Fruit fly (Drosophila melanogaster): ENCODE results near the gene toc.

toc gene

DNA sequence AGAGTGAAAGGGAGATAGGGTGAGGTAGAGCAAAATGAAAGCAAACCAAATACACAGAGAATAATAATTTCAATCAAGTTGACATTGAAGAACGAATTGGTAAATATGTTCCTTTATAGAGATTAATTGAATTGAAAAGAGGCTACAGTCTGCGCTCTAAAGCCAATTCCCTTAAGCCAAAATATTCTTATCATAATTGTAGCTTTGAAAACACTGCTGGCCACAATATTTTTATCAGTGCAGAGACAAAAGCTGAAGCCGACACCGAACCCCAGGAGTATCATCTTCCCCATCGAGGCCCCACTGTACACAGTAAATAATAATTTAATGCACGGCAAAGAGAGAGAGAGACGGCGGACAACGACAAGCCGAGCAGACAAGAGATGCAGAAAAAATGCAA lies 38.7 kb downstream of the toc start:
- TF ChIP-seq woc (GFP tag; optimal IDR thresholded peaks at IDR 0.05) (peak; percentile 24), dmrt93B (GFP tag; optimal IDR thresholded peaks at IDR 0.05) (peak; percentile 43), rgr (GFP tag; optimal IDR thresholded peaks at IDR 0.05) (peak; percentile 40), N (GFP tag; optimal IDR thresholded peaks at IDR 0.05) (no peak), ey (GFP tag; optimal IDR thresholded peaks at IDR 0.05) (peak; percentile 41), Myc (optimal IDR thresholded peaks at IDR 0.05) (no peak), foxo (GFP tag; optimal IDR thresholded peaks at IDR 0.05) (peak in 1 of 2 experiments; percentile 27)

DNA sequence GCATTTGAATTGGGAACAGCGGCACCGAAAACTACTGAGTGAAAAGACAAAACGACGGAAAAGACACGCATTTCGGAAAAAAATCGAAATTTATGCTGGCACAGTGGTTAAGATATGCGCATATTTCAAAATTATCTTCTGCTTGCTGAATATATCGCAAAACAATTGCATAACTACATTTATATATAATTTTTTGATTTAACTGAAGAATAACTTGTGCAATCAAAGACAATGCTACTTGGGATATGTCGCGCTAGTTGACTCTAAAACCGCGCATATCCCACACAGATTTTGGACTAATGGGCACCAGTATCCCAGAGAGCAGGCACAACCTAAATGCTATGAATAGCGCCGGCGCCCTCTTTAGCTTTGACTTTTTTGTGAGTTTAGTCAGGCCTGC lies 43.8 kb downstream of the toc start:
- no peak for TF ChIP-seq Myc (optimal IDR thresholded peaks at IDR 0.05)
- TF ChIP-seq psq (GFP tag; optimal IDR thresholded peaks at IDR 0.05), result no peak
- TF ChIP-seq woc (GFP tag; optimal IDR thresholded peaks at IDR 0.05), result no peak
- TF ChIP-seq dmrt93B (GFP tag; optimal IDR thresholded peaks at IDR 0.05), result no peak
- TF ChIP-seq CG32264 (GFP tag; optimal IDR thresholded peaks at IDR 0.05), result no peak
- no peak for TF ChIP-seq dl (GFP tag; optimal IDR thresholded peaks at IDR 0.05; ENCODE audit: insufficient read depth in 1 of 2, partially characterized antibody in 2 of 2)
- no peak for TF ChIP-seq rgr (GFP tag; optimal IDR thresholded peaks at IDR 0.05)
- TF ChIP-seq sage (GFP tag; optimal IDR thresholded peaks at IDR 0.05), result no peak
- TF ChIP-seq jim (GFP tag; optimal IDR thresholded peaks at IDR 0.05), result no peak
- no peak for TF ChIP-seq CG9705 (GFP tag; optimal IDR thresholded peaks at IDR 0.05)
- TF ChIP-seq sv (GFP tag; optimal IDR thresholded peaks at IDR 0.05), result no peak

DNA sequence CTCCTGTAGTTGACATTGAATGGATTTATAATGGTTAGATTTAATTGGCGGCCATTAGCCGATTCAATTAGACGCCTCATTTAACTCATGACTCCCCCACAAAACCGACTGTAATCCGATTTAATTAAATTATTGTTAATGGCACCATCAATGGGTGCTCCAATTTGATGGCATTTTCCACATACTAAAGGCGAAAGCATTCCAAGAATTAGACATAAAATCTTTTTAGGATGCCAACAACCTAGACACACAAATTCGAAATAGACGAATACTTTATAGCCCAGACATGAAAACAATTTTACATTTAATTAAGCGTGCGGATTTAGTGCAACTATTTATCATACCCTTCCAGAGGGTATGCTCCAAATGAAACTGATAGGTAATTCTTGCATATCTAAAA lies 44.7 kb downstream of the toc start:
- no peak for TF ChIP-seq Abd-B (GFP tag; optimal IDR thresholded peaks at IDR 0.05)

DNA sequence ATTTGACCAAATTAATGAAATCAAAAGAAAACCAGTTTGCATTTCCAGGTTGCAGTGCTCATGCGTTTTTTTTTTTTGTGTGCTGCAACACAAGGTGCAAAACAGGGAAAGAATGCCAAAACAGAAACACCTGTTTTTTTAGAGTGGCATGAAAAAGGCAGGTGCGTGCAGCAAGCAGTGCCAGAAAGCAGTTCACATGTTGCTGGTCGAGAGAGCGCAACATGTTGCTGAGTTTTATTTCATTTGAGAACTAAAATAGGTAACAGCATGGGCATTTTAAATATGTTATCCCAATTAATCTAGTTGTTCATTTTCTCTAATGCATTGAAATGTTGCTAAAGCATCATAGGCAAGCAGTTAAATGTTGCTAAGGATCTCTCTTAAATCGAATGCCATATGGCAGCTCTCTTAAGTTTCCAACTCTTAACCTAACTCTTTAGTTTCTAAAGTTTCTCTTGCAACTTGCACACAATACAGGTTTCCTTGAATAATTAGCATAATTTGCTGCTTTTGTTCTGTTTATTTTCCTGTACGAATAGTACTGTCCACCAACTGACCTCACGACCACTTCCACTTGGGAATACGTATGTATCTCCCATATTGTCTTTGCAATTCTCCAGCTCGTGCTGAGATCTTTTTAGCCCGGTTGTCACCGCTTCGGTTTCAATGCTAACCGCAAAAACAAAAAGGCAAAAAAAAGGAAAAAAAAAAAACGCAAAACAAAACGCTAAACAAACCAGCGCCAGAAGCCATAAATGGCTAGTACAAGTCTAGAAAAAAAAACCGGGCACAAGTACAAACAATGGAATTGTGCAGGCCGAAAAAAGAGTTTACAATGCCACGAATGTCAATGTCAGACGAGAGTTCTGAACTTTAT lies 49.4 kb downstream of the toc start:
- TF ChIP-seq Vsx2 (GFP tag; optimal IDR thresholded peaks at IDR 0.05; ENCODE audit: partially characterized antibody), result peak; percentile 55
- TF ChIP-seq Hr83 (GFP tag; optimal IDR thresholded peaks at IDR 0.05; ENCODE audit: poor library complexity, severe bottlenecking), result no peak

DNA sequence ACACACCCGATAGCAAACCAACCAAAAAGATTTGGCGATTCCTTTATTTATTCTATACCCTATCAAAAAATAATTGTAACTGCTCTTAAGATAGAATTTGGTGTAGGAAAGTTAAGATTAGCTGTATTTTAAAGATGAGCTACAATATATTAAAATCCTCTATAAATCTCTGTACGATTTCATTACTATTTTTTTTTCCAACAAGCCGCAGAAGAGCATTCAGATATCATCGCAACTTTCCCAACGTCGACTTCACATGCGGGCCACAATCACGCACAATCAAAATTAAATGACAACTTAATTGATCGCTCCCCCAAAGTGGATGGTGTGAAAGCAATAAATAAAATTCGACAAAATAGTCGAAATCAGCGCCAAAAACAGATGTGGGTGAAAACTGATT lies 52.1 kb downstream of the toc start:
- TF ChIP-seq rgr (GFP tag; optimal IDR thresholded peaks at IDR 0.05) (peak; percentile 29), h (GFP tag; optimal IDR thresholded peaks at IDR 0.05) (peak; percentile 49), foxo (GFP tag; optimal IDR thresholded peaks at IDR 0.05) (peak in 1 of 2 experiments; percentile 13), Mio (GFP tag; optimal IDR thresholded peaks at IDR 0.05) (no peak), Sp1 (GFP tag; optimal IDR thresholded peaks at IDR 0.05) (peak; percentile 2), woc (GFP tag; optimal IDR thresholded peaks at IDR 0.05) (peak; percentile 12), ey (GFP tag; optimal IDR thresholded peaks at IDR 0.05) (peak; percentile 33), Hnf4 (GFP tag; optimal IDR thresholded peaks at IDR 0.05) (no peak), br (GFP tag; optimal IDR thresholded peaks at IDR 0.05) (peak; percentile 6), fru (GFP tag; optimal IDR thresholded peaks at IDR 0.05) (peak; percentile 29)

DNA sequence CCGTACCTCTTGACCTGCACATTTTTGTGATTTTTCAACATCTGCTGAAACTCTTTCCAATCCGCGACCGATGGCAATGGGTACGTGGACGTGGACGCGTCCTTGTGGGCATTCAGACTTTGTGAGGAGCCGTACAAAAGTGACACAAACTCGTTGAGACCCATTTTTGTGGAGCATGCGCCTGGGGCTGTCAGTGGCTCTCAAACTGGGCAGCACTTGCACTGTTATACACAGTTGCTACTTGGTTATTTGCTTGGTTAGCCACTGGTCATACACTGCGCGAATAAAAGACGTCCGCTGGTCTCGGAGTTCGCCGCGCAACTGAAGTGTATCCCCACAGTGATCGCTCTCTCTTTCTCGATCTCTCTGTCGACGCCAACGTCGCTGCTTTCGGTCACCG lies 54.3 kb downstream of the toc start:
- TF ChIP-seq CG9705 (GFP tag; optimal IDR thresholded peaks at IDR 0.05) (no peak), Dif (GFP tag; optimal IDR thresholded peaks at IDR 0.05; ENCODE audit: partially characterized antibody) (peak; percentile 12), brk (GFP tag; optimal IDR thresholded peaks at IDR 0.05) (no peak)

DNA sequence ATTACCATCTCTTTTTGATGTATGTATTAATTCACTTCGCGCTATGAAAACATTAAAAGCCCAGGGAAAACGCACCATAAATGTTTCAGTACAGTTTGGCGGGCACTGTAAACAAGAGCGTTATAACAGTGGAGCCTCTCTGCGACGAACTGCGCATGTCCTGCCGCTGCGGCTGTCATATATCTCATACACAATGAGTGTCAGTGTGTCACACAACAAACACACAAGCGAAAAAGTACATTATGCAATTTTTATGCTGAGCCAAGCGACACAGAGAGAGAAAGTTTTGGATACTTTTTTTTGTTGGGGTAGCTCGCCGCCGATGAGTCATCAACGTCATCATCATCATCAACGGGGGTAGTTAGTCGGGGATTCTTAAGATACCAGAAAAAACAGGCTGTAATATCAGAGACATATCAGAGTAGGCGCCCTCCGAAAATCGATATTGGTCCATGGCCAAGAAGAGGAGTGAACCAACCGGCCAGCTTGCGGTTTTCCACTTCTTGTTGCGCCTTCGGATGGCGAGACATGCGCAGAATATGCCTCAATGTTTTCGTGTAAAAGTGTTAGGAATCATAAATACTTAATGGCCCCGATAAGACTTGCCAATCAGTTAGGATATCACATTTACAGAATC lies 56.2 kb downstream of the toc start:
- no peak for TF ChIP-seq Hr83 (GFP tag; optimal IDR thresholded peaks at IDR 0.05; ENCODE audit: poor library complexity, severe bottlenecking)

Data from whole organism, wandering third instar larva.